Fruit fly (Drosophila melanogaster): ENCODE measurements around the gene Fbp2.

DNA sequence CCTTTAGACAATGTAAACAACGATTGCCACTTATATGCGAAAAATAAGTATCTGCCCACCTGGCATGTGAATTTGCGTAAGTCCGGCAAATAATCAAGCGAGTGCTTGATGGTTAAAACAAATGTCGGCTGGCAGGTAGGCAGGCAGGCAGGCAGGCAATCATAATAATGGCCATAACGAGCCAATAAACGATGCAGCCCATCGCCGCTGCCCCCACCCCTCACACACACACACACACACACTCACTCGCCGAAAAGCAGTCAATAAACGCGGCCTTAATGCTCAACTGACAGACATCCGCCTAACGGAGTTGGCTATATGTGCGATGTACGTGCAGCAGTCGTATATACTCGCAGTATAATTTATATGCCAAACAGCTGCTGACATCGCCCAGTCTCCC lies 5.3 kb upstream of the Fbp2 start:
- no peak for TF ChIP-seq Rel (GFP tag; optimal IDR thresholded peaks at IDR 0.05)
- no peak for TF ChIP-seq Rel (tag; optimal IDR thresholded peaks at IDR 0.05)
- no peak for TF ChIP-seq Abd-B (GFP tag; optimal IDR thresholded peaks at IDR 0.05)
- no peak for TF ChIP-seq sage (GFP tag; optimal IDR thresholded peaks at IDR 0.05)
- TF ChIP-seq CrebA (GFP tag; optimal IDR thresholded peaks at IDR 0.05; ENCODE audit: borderline replicate concordance) = no peak
- TF ChIP-seq Vsx2 (GFP tag; optimal IDR thresholded peaks at IDR 0.05; ENCODE audit: partially characterized antibody) = no peak
- TF ChIP-seq pan (optimal IDR thresholded peaks at IDR 0.05) = no peak
- TF ChIP-seq woc (GFP tag; optimal IDR thresholded peaks at IDR 0.05) = no peak
- TF ChIP-seq h (GFP tag; optimal IDR thresholded peaks at IDR 0.05) = no peak
- no peak for TF ChIP-seq Dfd (GFP tag; optimal IDR thresholded peaks at IDR 0.05)
- no peak for TF ChIP-seq Myc (optimal IDR thresholded peaks at IDR 0.05)
- TF ChIP-seq br (GFP tag; optimal IDR thresholded peaks at IDR 0.05) = no peak
- no peak for TF ChIP-seq Jra (GFP tag; optimal IDR thresholded peaks at IDR 0.05)
- no peak for TF ChIP-seq foxo (GFP tag; optimal IDR thresholded peaks at IDR 0.05)
